Fruit fly (Drosophila melanogaster) whole organism: Measurements from ENCODE around the gene GluRIIA.

Source experiments
- CG8478 ChIP-seq: fragments of >200 bp; optimal IDR thresholded peaks from 2 replicates; lab custom pipeline; 2018; ENCODE audit warnings: inconsistent platforms
- EcR ChIP-seq, 2 experiments: fragments of >200 bp; optimal IDR thresholded peaks; 2 replicates each; lab custom pipeline; 2017; ENCODE audit warnings: missing biosample characterization in 2 of 2, missing genetic modification characterization in 2 of 2, missing genetic modification reagents in 2 of 2
- pan ChIP-seq: fragments of >200 bp; optimal IDR thresholded peaks from 2 replicates; lab custom pipeline; 2017
- psq ChIP-seq: fragments of >200 bp; optimal IDR thresholded peaks from 2 replicates; lab custom pipeline; 2017
- usp ChIP-seq: fragments of >200 bp; optimal IDR thresholded peaks from 2 replicates; lab custom pipeline; 2017; ENCODE audit warnings: missing biosample characterization, missing genetic modification characterization, mixed read lengths

DNA sequence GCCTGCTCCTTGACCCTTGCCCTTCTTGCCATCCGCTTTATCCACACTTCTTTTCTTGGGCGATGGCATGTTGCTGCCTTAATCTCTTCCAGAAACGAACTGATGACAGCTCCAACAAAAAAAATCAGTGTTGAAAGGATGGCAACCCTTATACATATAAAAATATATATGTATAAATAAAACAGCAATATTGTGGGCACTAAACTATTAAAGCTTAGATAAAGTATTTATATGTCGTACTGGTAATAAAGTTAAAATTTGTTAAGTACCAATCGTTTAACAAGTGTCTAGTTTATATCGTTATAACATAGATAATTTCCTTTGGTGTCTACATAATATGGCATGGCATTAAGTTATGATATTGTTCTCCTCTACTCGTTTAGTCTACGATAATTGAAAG, 18.2 kb upstream of the GluRIIA start, which contains the start of gene tomb:
- TF ChIP-seq psq (lab: Kevin White, UChicago) = no peak
- no peak for TF ChIP-seq pan (lab: Kevin White, UChicago)
- TF ChIP-seq EcR (GFP tag; optimal IDR thresholded peaks at IDR 0.05; lab: Kevin White, UChicago) = no peak
- no peak for TF ChIP-seq CG8478 (lab: Kevin White, UChicago)
- no peak for TF ChIP-seq usp (GFP tag; lab: Kevin White, UChicago)
